Worm (Caenorhabditis elegans) whole organism, L4/young adult: ENCODE data around the gene F54D5.15.

Experiments
- W03F9.2 ChIP-seq: fragments of 150-350 bp; optimal IDR thresholded peaks from 2 replicates; lab custom pipeline; 2014; ENCODE audit warnings: missing biosample characterization, missing genetic modification characterization
- him-1 ChIP-seq: sonication (generic microtip); optimal IDR thresholded peaks from 2 replicates; lab custom pipeline; 2016; ENCODE audit warnings: missing genotype, missing genetic modification reagents, missing genetic modification characterization, missing compliant biosample characterization

DNA sequence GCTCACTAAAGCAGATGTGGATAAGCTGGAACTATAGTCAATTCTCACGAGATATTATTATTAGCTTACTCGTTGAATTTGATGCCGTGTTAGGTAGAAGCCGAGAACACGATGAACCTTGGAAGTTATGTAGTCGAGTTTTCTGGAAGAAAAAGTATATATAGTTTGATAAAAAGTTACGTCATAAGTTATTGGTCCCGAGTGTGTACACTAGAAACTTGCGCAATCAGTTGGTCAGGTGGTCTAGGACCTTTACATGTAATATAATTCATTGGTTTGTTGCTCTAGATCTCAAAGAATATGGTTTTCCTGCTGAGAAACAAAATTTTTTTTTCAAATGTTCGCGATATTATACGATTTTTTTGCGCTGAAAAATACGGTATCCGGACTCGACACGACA, 28.1 kb downstream of the F54D5.15 start:
- TF ChIP-seq him-1 (no peak), W03F9.2 (tag; lab: Kevin White, UChicago) (no peak)
